Worm (Caenorhabditis elegans): ENCODE data around the gene T28F3.9.

The T28F3.9 gene

DNA sequence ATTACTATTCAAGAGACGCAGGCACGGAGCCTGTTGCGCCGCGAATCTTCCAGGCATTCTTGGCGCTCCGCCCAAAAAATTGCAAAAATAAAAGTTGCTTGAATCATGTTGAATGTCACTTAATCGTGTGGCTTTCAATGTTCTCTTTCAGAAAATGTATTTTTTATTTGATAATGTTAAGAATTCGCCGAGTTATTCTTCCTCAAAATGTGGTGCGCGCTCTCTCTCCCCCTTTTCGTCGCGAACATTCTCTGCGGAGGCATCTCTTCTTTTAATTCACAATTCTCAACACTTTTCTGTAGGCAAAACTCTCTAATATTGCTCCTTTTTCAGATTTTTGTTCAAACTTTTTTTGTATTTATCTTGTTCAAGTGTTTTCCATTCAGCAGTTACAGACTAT lies 29.9 kb upstream of the T28F3.9 start (continued):
- TF ChIP-seq tbx-7 (tag; optimal IDR thresholded peaks at IDR 0.05) = peak; percentile 35
- TF ChIP-seq ceh-22 (tag; optimal IDR thresholded peaks at IDR 0.05) = no peak
- TF ChIP-seq lin-11 (tag; optimal IDR thresholded peaks at IDR 0.05) = peak; percentile 3
- peak; percentile 92 for TF ChIP-seq unc-86 (tag; optimal IDR thresholded peaks at IDR 0.05)
- TF ChIP-seq pag-3 (tag; optimal IDR thresholded peaks at IDR 0.05; ENCODE audit: borderline replicate concordance) = no peak
- TF ChIP-seq zip-5 (tag; optimal IDR thresholded peaks at IDR 0.05) = no peak
- TF ChIP-seq tbx-2 (tag; optimal IDR thresholded peaks at IDR 0.05) = peak; percentile 94
- TF ChIP-seq odd-2 (tag; optimal IDR thresholded peaks at IDR 0.05) = peak; percentile 47
- peak; percentile 98 for TF ChIP-seq ceh-34 (tag; optimal IDR thresholded peaks at IDR 0.05)
- peak; percentile 58 for TF ChIP-seq sdc-2 (tag; optimal IDR thresholded peaks at IDR 0.05)
- TF ChIP-seq Y22D7AL.16 (tag; optimal IDR thresholded peaks at IDR 0.05) = no peak
- peak; percentile 89 for TF ChIP-seq unc-55 (GFP tag; optimal IDR thresholded peaks at IDR 0.05)
- TF ChIP-seq elt-2 (tag; optimal IDR thresholded peaks at IDR 0.05) = peak; percentile 82
- no peak for TF ChIP-seq hlh-13 (GFP tag; optimal IDR thresholded peaks at IDR 0.05)
- no peak for TF ChIP-seq fkh-10 (GFP tag; optimal IDR thresholded peaks at IDR 0.05)
- TF ChIP-seq syd-9 (tag; optimal IDR thresholded peaks at IDR 0.05) = peak; percentile 68

DNA sequence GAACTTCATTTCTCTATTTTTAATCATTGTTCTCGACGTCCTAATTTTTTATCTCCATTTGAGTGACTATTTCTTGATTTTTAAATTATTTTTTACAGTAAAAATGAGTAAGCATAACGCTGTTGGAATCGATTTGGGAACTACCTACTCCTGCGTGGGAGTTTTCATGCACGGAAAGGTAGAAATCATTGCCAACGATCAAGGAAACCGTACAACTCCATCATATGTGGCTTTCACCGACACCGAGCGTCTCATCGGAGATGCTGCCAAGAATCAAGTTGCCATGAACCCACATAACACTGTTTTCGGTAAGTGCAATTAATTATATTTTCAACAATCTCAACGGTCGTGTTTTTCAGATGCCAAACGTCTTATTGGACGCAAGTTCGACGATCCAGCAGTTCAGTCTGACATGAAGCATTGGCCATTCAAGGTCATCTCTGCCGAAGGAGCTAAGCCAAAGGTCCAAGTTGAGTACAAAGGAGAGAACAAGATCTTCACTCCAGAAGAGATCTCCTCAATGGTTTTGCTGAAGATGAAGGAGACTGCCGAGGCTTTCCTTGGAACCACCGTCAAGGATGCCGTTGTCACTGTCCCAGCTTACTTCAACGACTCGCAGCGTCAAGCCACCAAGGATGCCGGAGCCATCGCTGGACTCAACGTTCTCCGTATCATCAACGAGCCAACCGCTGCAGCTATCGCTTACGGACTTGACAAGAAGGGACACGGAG lies 29.3 kb upstream of the T28F3.9 start, which contains the start of gene hsp-1:
TSS of gene hsp-1 (plus strand) at position 99 of the 731 bp plus-strand sequence.
- TF ChIP-seq unc-3 (GFP tag; conservative IDR thresholded peaks at IDR 0.05) = no peak
- no peak for TF ChIP-seq unc-3 (tag; optimal IDR thresholded peaks at IDR 0.05)
- no peak for TF ChIP-seq ceh-2 (tag; optimal IDR thresholded peaks at IDR 0.05)
- TF ChIP-seq sdc-2 (tag; optimal IDR thresholded peaks at IDR 0.05) = no peak
- no peak for TF ChIP-seq K09A11.1 (tag; optimal IDR thresholded peaks at IDR 0.05; ENCODE audit: insufficient read depth)
- TF ChIP-seq ceh-45 (GFP tag; IDR thresholded peaks at IDR 0.05) = no peak
- TF ChIP-seq ceh-14 (tag; optimal IDR thresholded peaks at IDR 0.05) = no peak

DNA sequence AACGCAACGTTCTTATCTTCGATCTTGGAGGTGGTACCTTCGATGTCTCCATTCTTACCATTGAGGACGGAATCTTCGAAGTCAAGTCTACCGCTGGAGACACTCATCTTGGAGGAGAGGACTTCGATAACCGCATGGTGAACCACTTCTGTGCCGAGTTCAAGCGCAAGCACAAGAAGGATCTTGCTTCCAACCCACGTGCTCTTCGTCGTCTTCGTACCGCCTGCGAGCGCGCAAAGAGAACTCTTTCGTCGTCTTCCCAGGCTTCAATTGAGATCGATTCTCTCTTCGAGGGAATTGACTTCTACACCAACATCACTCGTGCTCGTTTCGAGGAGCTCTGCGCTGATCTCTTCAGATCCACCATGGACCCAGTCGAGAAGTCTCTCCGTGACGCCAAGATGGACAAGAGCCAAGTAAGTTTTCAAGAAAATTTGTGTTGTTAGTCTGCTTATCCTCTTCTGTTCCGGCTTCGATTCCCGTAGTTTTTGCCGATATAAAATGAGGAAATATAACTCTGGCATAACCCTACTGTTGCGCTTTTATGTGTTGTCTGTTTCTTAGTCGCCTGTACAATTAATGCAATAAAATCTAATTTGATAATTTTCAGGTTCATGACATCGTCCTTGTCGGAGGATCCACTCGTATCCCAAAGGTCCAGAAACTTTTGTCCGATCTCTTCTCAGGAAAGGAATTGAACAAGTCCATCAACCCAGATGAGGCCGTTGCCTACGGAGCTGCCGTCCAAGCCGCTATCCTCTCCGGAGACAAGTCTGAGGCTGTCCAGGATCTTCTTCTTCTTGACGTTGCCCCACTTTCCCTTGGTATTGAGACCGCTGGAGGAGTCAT lies 28.5 kb upstream of the T28F3.9 start:
- no peak for TF ChIP-seq unc-42 (tag; optimal IDR thresholded peaks at IDR 0.05)
- no peak for TF ChIP-seq pag-3 (tag; optimal IDR thresholded peaks at IDR 0.05; ENCODE audit: borderline replicate concordance)
- TF ChIP-seq ama-1 (optimal IDR thresholded peaks at IDR 0.05) = no peak
- TF ChIP-seq pha-4 (tag; optimal IDR thresholded peaks at IDR 0.05) = no peak
- TF ChIP-seq nhr-232 (tag; optimal IDR thresholded peaks at IDR 0.05) = no peak
- TF ChIP-seq eyg-1 (tag; optimal IDR thresholded peaks at IDR 0.05) = no peak
- no peak for TF ChIP-seq nfya-1 (tag; optimal IDR thresholded peaks at IDR 0.05)
- TF ChIP-seq odd-2 (tag; optimal IDR thresholded peaks at IDR 0.05) = no peak
- TF ChIP-seq fkh-10 (GFP tag; optimal IDR thresholded peaks at IDR 0.05) = no peak
- TF ChIP-seq C38D4.7 (GFP tag; optimal IDR thresholded peaks at IDR 0.05) = no peak
- TF ChIP-seq sdc-2 (tag; optimal IDR thresholded peaks at IDR 0.05) = no peak
- TF ChIP-seq unc-55 (GFP tag; optimal IDR thresholded peaks at IDR 0.05) = no peak
- TF ChIP-seq K02D7.2 (tag; optimal IDR thresholded peaks at IDR 0.05) = no peak
- TF ChIP-seq ztf-16 (tag; optimal IDR thresholded peaks at IDR 0.05) = no peak
- no peak for TF ChIP-seq zip-5 (tag; optimal IDR thresholded peaks at IDR 0.05)
- TF ChIP-seq ceh-14 (tag; optimal IDR thresholded peaks at IDR 0.05) = no peak
- no peak for TF ChIP-seq hlh-6 (tag; optimal IDR thresholded peaks at IDR 0.05)
- TF ChIP-seq ceh-31 (tag; optimal IDR thresholded peaks at IDR 0.05) = no peak

DNA sequence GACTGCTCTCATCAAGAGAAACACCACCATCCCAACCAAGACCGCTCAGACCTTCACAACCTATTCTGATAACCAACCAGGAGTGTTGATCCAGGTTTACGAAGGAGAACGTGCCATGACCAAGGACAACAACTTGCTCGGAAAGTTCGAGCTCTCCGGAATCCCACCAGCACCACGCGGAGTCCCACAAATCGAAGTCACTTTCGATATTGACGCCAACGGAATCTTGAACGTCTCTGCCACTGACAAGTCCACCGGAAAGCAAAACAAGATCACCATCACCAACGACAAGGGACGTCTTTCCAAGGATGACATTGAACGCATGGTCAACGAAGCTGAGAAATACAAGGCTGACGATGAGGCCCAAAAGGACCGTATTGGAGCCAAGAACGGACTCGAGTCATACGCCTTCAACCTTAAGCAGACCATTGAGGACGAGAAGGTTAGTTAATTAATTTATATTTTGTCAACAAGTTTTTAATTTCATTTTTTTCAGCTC lies 27.8 kb upstream of the T28F3.9 start:
- no peak for TF ChIP-seq ztf-16 (tag; optimal IDR thresholded peaks at IDR 0.05)
- TF ChIP-seq ceh-18 (tag; optimal IDR thresholded peaks at IDR 0.05) = no peak
- no peak for TF ChIP-seq gmeb-2 (tag; optimal IDR thresholded peaks at IDR 0.05)
- TF ChIP-seq pax-1 (tag; optimal IDR thresholded peaks at IDR 0.05) = no peak
- TF ChIP-seq unc-55 (GFP tag; optimal IDR thresholded peaks at IDR 0.05) = no peak
- TF ChIP-seq pqm-1 (tag; optimal IDR thresholded peaks at IDR 0.05) = no peak
- TF ChIP-seq ceh-22 (tag; optimal IDR thresholded peaks at IDR 0.05) = no peak
- TF ChIP-seq ceh-2 (tag; optimal IDR thresholded peaks at IDR 0.05) = no peak
- no peak for TF ChIP-seq pag-3 (tag; optimal IDR thresholded peaks at IDR 0.05; ENCODE audit: borderline replicate concordance)
- no peak for TF ChIP-seq fkh-10 (GFP tag; optimal IDR thresholded peaks at IDR 0.05)
- no peak for TF ChIP-seq Y22D7AL.16 (tag; optimal IDR thresholded peaks at IDR 0.05)
